Worm (Caenorhabditis elegans) whole organism, L3 larva: ENCODE measurements around the gene nhr-222.
A peak's percentile ranks its signal among the peaks of the same experiment; 100 is the strongest.

Source experiments
- R02D3.7 ChIP-seq: fragments of 150-350 bp; optimal IDR thresholded peaks from 2 replicates; lab custom pipeline; 2014; ENCODE audit warnings: missing biosample characterization, missing genetic modification characterization
- aly-2 ChIP-seq: fragments of 150-350 bp; optimal IDR thresholded peaks from 2 replicates; lab custom pipeline; 2014; ENCODE audit warnings: missing biosample characterization, missing genetic modification characterization
- ama-1 ChIP-seq: fragments of 150-350 bp; optimal IDR thresholded peaks from 2 replicates; lab custom pipeline; 2018
- ceh-16 ChIP-seq: sonication (generic microtip); optimal IDR thresholded peaks from 2 replicates; lab custom pipeline; 2017; ENCODE audit warnings: missing biosample characterization, missing genetic modification characterization
- ceh-28 ChIP-seq: fragments of 150-350 bp; optimal IDR thresholded peaks from 2 replicates; lab custom pipeline; 2014; ENCODE audit warnings: missing biosample characterization, missing genetic modification reagents, missing genetic modification characterization
- daf-12 ChIP-seq: fragments of 150-350 bp; optimal IDR thresholded peaks from 2 replicates; lab custom pipeline; 2014; ENCODE audit warnings: missing biosample characterization, missing genetic modification reagents, missing genetic modification characterization
- egl-27 ChIP-seq: sonication (generic microtip); optimal IDR thresholded peaks from 4 replicates; lab custom pipeline; 2017; ENCODE audit warnings: missing biosample characterization, missing genetic modification reagents, missing genetic modification characterization
- egl-5 ChIP-seq: fragments of 150-350 bp; optimal IDR thresholded peaks from 2 replicates; lab custom pipeline; 2017; ENCODE audit warnings: missing biosample characterization, missing genetic modification reagents, missing genetic modification characterization, inconsistent platforms
- elt-1 ChIP-seq: fragments of 150-350 bp; optimal IDR thresholded peaks from 2 replicates; lab custom pipeline; 2014; ENCODE audit warnings: missing biosample characterization, missing genetic modification characterization
- elt-2 ChIP-seq: sonication (generic microtip); optimal IDR thresholded peaks from 2 replicates; lab custom pipeline; 2016; ENCODE audit warnings: missing genetic modification reagents, mild to moderate bottlenecking, missing genetic modification characterization, missing compliant biosample characterization
- eor-1 ChIP-seq, 2 experiments: fragments of 150-350 bp; optimal IDR thresholded peaks; 2 replicates each; lab custom pipeline; 2014 to 2018; ENCODE audit warnings: missing biosample characterization in 2 of 2, missing genetic modification characterization in 2 of 2
- fkh-10 ChIP-seq: sonication (generic microtip); optimal IDR thresholded peaks from 2 replicates; lab custom pipeline; 2017; ENCODE audit warnings: missing biosample characterization, missing genetic modification reagents, missing genetic modification characterization
- fos-1 ChIP-seq: fragments of 150-350 bp; optimal IDR thresholded peaks from 2 replicates; lab custom pipeline; 2014; ENCODE audit warnings: missing biosample characterization, missing genetic modification characterization
- hmg-11 ChIP-seq: sonication (generic microtip); optimal IDR thresholded peaks from 2 replicates; lab custom pipeline; 2016; ENCODE audit warnings: missing genetic modification characterization, missing compliant biosample characterization
- jun-1 ChIP-seq: fragments of 150-350 bp; optimal IDR thresholded peaks from 2 replicates; lab custom pipeline; 2014; ENCODE audit warnings: missing biosample characterization, missing genetic modification reagents, missing genetic modification characterization
- lsy-12 ChIP-seq: sonication (generic microtip); optimal IDR thresholded peaks from 2 replicates; lab custom pipeline; 2016; ENCODE audit warnings: mild to moderate bottlenecking, missing genetic modification characterization, missing compliant biosample characterization
- mml-1 ChIP-seq: fragments of 150-350 bp; sonication (generic microtip); optimal IDR thresholded peaks from 3 replicates; lab custom pipeline; 2014; ENCODE audit warnings: missing biosample characterization, missing genetic modification characterization
- nfya-1 ChIP-seq: sonication (generic microtip); optimal IDR thresholded peaks from 2 replicates; lab custom pipeline; 2017; ENCODE audit warnings: missing genetic modification characterization, mild to moderate bottlenecking, missing compliant biosample characterization, antibody characterized with exemption, moderate library complexity; ENCODE audit not compliant: insufficient read depth
- nhr-11 ChIP-seq: fragments of 150-350 bp; optimal IDR thresholded peaks from 2 replicates; lab custom pipeline; 2014; ENCODE audit warnings: missing biosample characterization, missing genetic modification characterization
- nhr-12 ChIP-seq: fragments of 150-350 bp; optimal IDR thresholded peaks from 2 replicates; lab custom pipeline; 2014; ENCODE audit warnings: missing biosample characterization, missing genetic modification characterization
- nhr-237 ChIP-seq: fragments of 150-350 bp; optimal IDR thresholded peaks from 2 replicates; lab custom pipeline; 2014; ENCODE audit warnings: missing biosample characterization, missing genetic modification characterization
- nhr-25 ChIP-seq: sonication (generic microtip); optimal IDR thresholded peaks from 2 replicates; lab custom pipeline; 2017; ENCODE audit warnings: missing biosample characterization, missing genetic modification characterization
- nhr-28 ChIP-seq: fragments of 150-350 bp; optimal IDR thresholded peaks from 2 replicates; lab custom pipeline; 2014; ENCODE audit warnings: missing biosample characterization, missing genetic modification characterization
- nhr-43 ChIP-seq: sonication (generic microtip); optimal IDR thresholded peaks from 2 replicates; lab custom pipeline; 2016; ENCODE audit warnings: mild to moderate bottlenecking, missing genetic modification characterization, missing compliant biosample characterization; ENCODE audit not compliant: poor library complexity, severe bottlenecking
- nhr-76 ChIP-seq: fragments of 150-350 bp; sonication (generic microtip); optimal IDR thresholded peaks from 5 replicates; lab custom pipeline; 2014; ENCODE audit warnings: missing biosample characterization, missing genetic modification characterization
- nhr-77 ChIP-seq: fragments of 150-350 bp; optimal IDR thresholded peaks from 2 replicates; lab custom pipeline; 2014; ENCODE audit warnings: missing biosample characterization, missing genetic modification characterization
- pha-4 ChIP-seq: fragments of 150-350 bp; optimal IDR thresholded peaks from 2 replicates; lab custom pipeline; 2014; ENCODE audit warnings: missing biosample characterization, missing genetic modification reagents, missing genetic modification characterization
- pqm-1 ChIP-seq: fragments of 150-350 bp; optimal IDR thresholded peaks from 2 replicates; lab custom pipeline; 2017; ENCODE audit warnings: missing biosample characterization, missing genetic modification characterization, inconsistent platforms
- sea-2 ChIP-seq: fragments of 150-350 bp; sonication (generic microtip); optimal IDR thresholded peaks from 4 replicates; lab custom pipeline; 2014; ENCODE audit warnings: missing biosample characterization, missing genetic modification reagents, missing genetic modification characterization
- skn-1 ChIP-seq: fragments of 150-350 bp; optimal IDR thresholded peaks from 2 replicates; lab custom pipeline; 2014; ENCODE audit warnings: missing biosample characterization, missing genetic modification characterization
- tbx-2 ChIP-seq: sonication (generic microtip); optimal IDR thresholded peaks from 2 replicates; lab custom pipeline; 2016; ENCODE audit warnings: mild to moderate bottlenecking, missing genetic modification characterization, missing compliant biosample characterization
- unc-62 ChIP-seq: fragments of 150-350 bp; sonication (generic microtip); optimal IDR thresholded peaks from 4 replicates; lab custom pipeline; 2014; ENCODE audit warnings: missing biosample characterization, missing genetic modification reagents, missing genetic modification characterization
- zag-1 ChIP-seq: fragments of 150-350 bp; optimal IDR thresholded peaks from 2 replicates; lab custom pipeline; 2014; ENCODE audit warnings: missing biosample characterization, missing genetic modification characterization
- ztf-11 ChIP-seq: fragments of 150-350 bp; optimal IDR thresholded peaks from 2 replicates; lab custom pipeline; 2014; ENCODE audit warnings: missing biosample characterization, missing genetic modification characterization

Gene nhr-222

DNA sequence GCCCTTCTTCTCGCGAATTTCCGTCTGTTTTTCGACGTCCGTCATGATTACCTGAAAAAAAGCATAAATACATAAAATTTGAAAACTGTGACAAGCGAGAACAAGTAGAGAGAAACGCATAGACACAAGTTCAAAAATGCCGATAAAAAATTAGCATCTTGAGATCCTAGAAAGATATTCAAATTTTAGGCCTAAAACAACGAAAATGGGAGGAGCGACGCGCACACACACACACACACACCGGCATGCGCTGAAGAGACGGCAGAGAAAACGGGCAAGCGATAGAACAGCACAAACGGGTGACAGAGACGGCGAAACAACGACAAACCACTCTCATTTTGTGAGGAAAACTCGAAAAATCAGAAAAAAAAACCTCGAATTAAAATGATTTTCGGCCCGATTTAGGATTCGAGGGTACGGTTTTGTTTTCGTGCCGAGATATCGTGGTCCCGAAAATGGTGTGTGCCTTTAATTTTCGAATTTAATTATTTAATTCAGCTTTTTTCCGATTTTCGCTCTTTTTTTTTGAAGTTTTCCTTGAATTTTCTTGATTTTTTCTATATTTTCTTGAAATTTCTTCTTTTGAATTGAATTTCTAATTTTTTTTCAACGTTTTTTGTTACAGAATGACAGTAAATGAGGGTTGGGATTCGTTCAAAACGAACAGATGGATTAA, 42.9 kb upstream of the nhr-222 start, which contains the start of the genes rpl-11.1 and T22F3.2:
rpl-11.1 (minus strand) TSS at position 51 of the 676 bp plus-strand sequence.
T22F3.2 (plus strand) TSS at position 626 of the 676 bp plus-strand sequence.
- TF ChIP-seq skn-1 (tag; lab: Kevin White, UChicago) (no peak), pqm-1 (tag; lab: Kevin White, UChicago) (no peak), nhr-43 (tag; lab: Kevin White, UChicago) (no peak), ceh-28 (tag; lab: Kevin White, UChicago) (no peak), pha-4 (tag; lab: Kevin White, UChicago) (peak; percentile 24), ceh-16 (tag; lab: Kevin White, UChicago) (no peak), nfya-1 (tag; lab: Kevin White, UChicago) (peak; percentile 47), nhr-12 (tag; lab: Kevin White, UChicago) (no peak), hmg-11 (tag; lab: Kevin White, UChicago) (peak; percentile 25), R02D3.7 (tag; lab: Kevin White, UChicago) (no peak), sea-2 (GFP tag; lab: Kevin White, UChicago) (no peak), mml-1 (tag; lab: Kevin White, UChicago) (no peak), elt-2 (no peak), zag-1 (tag; lab: Kevin White, UChicago) (no peak), eor-1 (tag; optimal IDR thresholded peaks at IDR 0.05; lab: Kevin White, UChicago) (no peak), nhr-25 (tag; lab: Kevin White, UChicago) (no peak), nhr-11 (tag; lab: Kevin White, UChicago) (no peak), nhr-77 (tag; lab: Kevin White, UChicago) (no peak)

DNA sequence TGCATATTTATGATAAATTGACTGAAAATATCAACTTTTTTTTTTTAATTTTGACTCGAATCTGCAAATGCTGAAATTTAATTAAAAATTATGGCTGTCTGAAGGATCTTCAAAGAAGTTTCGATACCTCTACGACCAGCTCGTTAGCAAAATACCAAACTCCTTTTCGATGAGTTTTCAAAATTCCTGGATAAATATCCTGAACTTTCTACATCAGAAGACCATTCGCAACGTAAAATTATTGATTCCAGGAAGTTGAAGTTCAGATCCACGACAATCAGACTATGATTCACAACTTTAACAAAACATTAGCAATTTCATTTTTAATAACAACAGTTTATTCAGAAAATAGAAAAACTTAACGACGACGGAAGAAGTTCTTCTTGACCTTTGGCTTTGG, 41.8 kb upstream of the nhr-222 start:
- TF ChIP-seq jun-1 (tag; lab: Kevin White, UChicago) (no peak), aly-2 (tag; lab: Kevin White, UChicago) (peak; percentile 49), nhr-237 (tag; lab: Kevin White, UChicago) (no peak), ceh-16 (tag; lab: Kevin White, UChicago) (no peak), fkh-10 (no peak), tbx-2 (tag; lab: Kevin White, UChicago) (no peak), ama-1 (lab: Kevin White, UChicago) (peak; percentile 15), lsy-12 (no peak), egl-27 (tag; lab: Kevin White, UChicago) (no peak), fos-1 (no peak), eor-1 (tag; optimal IDR thresholded peaks at IDR 0.05; lab: Kevin White, UChicago) (no peak), zag-1 (tag; lab: Kevin White, UChicago) (no peak)
- TF ChIP-seq, all 47 proteins: peak for 2

DNA sequence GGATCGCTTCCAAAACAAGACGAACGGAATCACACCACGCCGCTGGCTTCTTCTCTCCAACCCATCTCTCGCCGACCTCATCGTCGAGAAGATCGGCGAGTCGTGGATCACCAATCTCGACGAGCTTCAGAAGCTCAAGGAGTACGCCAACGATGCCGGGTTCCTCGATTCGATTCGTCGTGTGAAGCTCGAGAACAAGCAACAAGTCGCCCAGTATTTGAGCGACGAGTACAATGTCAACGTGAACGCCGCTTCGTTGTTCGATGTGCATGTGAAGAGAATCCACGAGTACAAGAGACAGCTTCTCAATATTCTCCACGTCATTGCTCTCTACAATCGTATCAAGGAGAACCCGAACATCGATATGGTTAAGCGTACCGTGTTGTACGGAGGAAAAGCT, 40.4 kb upstream of the nhr-222 start:
- no peak for TF ChIP-seq nhr-76 (tag; lab: Kevin White, UChicago)
- TF ChIP-seq tbx-2 (tag; lab: Kevin White, UChicago) = no peak
- no peak for TF ChIP-seq ceh-28 (tag; lab: Kevin White, UChicago)
- TF ChIP-seq elt-1 (tag; lab: Kevin White, UChicago) = no peak
- no peak for TF ChIP-seq pqm-1 (tag; lab: Kevin White, UChicago)
- TF ChIP-seq eor-1 (tag; optimal IDR thresholded peaks at IDR 0.05; lab: Kevin White, UChicago) = no peak
- TF ChIP-seq nhr-237 (tag; lab: Kevin White, UChicago) = no peak

DNA sequence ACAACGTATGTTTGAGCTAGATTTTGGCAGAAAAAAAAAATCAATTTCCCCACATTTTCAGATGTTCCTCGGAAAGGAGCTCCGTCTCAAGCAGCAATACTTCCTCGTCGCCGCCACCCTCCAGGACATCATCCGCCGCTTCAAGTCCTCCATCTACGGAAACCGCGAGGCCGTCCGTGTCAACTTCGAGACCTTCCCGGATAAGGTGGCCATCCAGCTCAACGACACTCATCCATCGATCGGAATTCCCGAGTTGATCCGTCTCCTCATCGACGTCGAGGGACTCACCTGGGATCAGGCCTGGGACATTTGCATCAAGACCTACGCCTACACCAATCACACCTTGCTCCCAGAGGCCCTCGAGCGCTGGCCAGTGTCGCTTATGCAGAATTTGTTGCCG, 39.4 kb upstream of the nhr-222 start:
- TF ChIP-seq mml-1 (tag; lab: Kevin White, UChicago) (no peak), fkh-10 (no peak), nhr-28 (tag; lab: Kevin White, UChicago) (no peak), fos-1 (no peak), egl-27 (tag; lab: Kevin White, UChicago) (no peak), pha-4 (tag; lab: Kevin White, UChicago) (no peak), nhr-77 (tag; lab: Kevin White, UChicago) (no peak), daf-12 (tag; lab: Kevin White, UChicago) (no peak), ztf-11 (tag; lab: Kevin White, UChicago) (no peak), nhr-12 (tag; lab: Kevin White, UChicago) (no peak), nhr-76 (tag; lab: Kevin White, UChicago) (no peak), eor-1 (tag; optimal IDR thresholded peaks at IDR 0.05; lab: Kevin White, UChicago) (no peak), nhr-25 (tag; lab: Kevin White, UChicago) (no peak), aly-2 (tag; lab: Kevin White, UChicago) (no peak), egl-5 (tag; lab: Kevin White, UChicago) (no peak), nfya-1 (tag; lab: Kevin White, UChicago) (no peak), unc-62 (GFP tag; lab: Kevin White, UChicago) (no peak), pqm-1 (tag; lab: Kevin White, UChicago) (no peak), nhr-43 (tag; lab: Kevin White, UChicago) (no peak)
